Fruit fly (Drosophila melanogaster) Kc167 (cell line): ENCODE measurements around the gene CG43999.

ENCODE experiments used
- Myc ChIP-seq: fragments of >200 bp; optimal IDR thresholded peaks from 2 replicates; lab custom pipeline; 2017; ENCODE audit warnings: missing external identifiers
- Sin3A ChIP-seq: fragments of >200 bp; optimal IDR thresholded peaks from 2 replicates; lab custom pipeline; 2018; ENCODE audit warnings: missing external identifiers
- h ChIP-seq: fragments of >200 bp; optimal IDR thresholded peaks from 3 replicates; lab custom pipeline; 2018; ENCODE audit warnings: missing external identifiers
- insv ChIP-seq: fragments of >200 bp; optimal IDR thresholded peaks from 3 replicates; lab custom pipeline; 2018; ENCODE audit warnings: missing external identifiers
- psq ChIP-seq: fragments of >200 bp; optimal IDR thresholded peaks from 2 replicates; lab custom pipeline; 2017; ENCODE audit warnings: missing external identifiers
- ttk ChIP-seq: sonication (Bioruptor generic); optimal IDR thresholded peaks from 2 replicates; lab custom pipeline; 2017; ENCODE audit warnings: missing external identifiers

The CG43999 gene

dm6 chr3R:23928950-23929602 is at the start of gene CG43999, which contains the start of the genes CG43998 and CG31142:
Gene CG43999 (minus strand): TSS chr3R:23929000.
Gene CG43998 (minus strand): TSS chr3R:23929000.
Gene CG31142 (plus strand): TSS chr3R:23929243.
- TF ChIP-seq ttk (lab: Kevin White, UChicago): no peak
- no peak for TF ChIP-seq h (lab: Kevin White, UChicago)
- no peak for TF ChIP-seq insv (lab: Kevin White, UChicago)
- no peak for TF ChIP-seq Sin3A (lab: Kevin White, UChicago)
- TF ChIP-seq Myc (lab: Kevin White, UChicago): no peak
- TF ChIP-seq psq (lab: Kevin White, UChicago): no peak

- TF ChIP-seq h (lab: Kevin White, UChicago) (no peak), insv (lab: Kevin White, UChicago) (no peak), Sin3A (lab: Kevin White, UChicago) (no peak), Myc (lab: Kevin White, UChicago) (no peak), psq (lab: Kevin White, UChicago) (no peak), ttk (lab: Kevin White, UChicago) (no peak)
Observed at dm6 chr3R:23971764-23972163, 43.0 kb upstream of the CG43999 start.

dm6 chr3R:23971208-23971607 is 42.4 kb upstream of the CG43999 start:
- no peak for TF ChIP-seq insv (lab: Kevin White, UChicago)
- no peak for TF ChIP-seq h (lab: Kevin White, UChicago)
- no peak for TF ChIP-seq ttk (lab: Kevin White, UChicago)
- TF ChIP-seq psq (lab: Kevin White, UChicago): no peak
- TF ChIP-seq Sin3A (lab: Kevin White, UChicago): no peak
- TF ChIP-seq Myc (lab: Kevin White, UChicago): no peak

- TF ChIP-seq ttk (lab: Kevin White, UChicago): no peak
- no peak for TF ChIP-seq h (lab: Kevin White, UChicago)
- TF ChIP-seq psq (lab: Kevin White, UChicago): no peak
- no peak for TF ChIP-seq Sin3A (lab: Kevin White, UChicago)
- TF ChIP-seq insv (lab: Kevin White, UChicago): no peak
Observed at dm6 chr3R:23969449-23969848, 40.6 kb upstream of the CG43999 start.

dm6 chr3R:23964913-23965718 is 36.3 kb upstream of the CG43999 start:
- TF ChIP-seq Sin3A (lab: Kevin White, UChicago) (no peak), insv (lab: Kevin White, UChicago) (no peak), Myc (lab: Kevin White, UChicago) (no peak), h (lab: Kevin White, UChicago) (no peak), psq (lab: Kevin White, UChicago) (no peak), ttk (lab: Kevin White, UChicago) (no peak)

- no peak for TF ChIP-seq ttk (lab: Kevin White, UChicago)
- TF ChIP-seq insv (lab: Kevin White, UChicago): no peak
- no peak for TF ChIP-seq Sin3A (lab: Kevin White, UChicago)
- no peak for TF ChIP-seq Myc (lab: Kevin White, UChicago)
- TF ChIP-seq psq (lab: Kevin White, UChicago): no peak
- TF ChIP-seq h (lab: Kevin White, UChicago): no peak
Observed at dm6 chr3R:23962781-23963222, 34.0 kb upstream of the CG43999 start, which contains the start of gene CG31140. Gene CG31140 (plus strand): TSS chr3R:23963180.

dm6 chr3R:23960865-23961264 is 32.1 kb upstream of the CG43999 start:
- TF ChIP-seq Sin3A (lab: Kevin White, UChicago): no peak
- no peak for TF ChIP-seq insv (lab: Kevin White, UChicago)
- no peak for TF ChIP-seq h (lab: Kevin White, UChicago)
- TF ChIP-seq Myc (lab: Kevin White, UChicago): no peak
- TF ChIP-seq psq (lab: Kevin White, UChicago): no peak
- TF ChIP-seq ttk (lab: Kevin White, UChicago): no peak

dm6 chr3R:23958091-23958838 is 29.5 kb upstream of the CG43999 start, which contains the start of the genes GluProRS and AP-1sigma:
Gene GluProRS (minus strand): TSS chr3R:23958391.
Gene AP-1sigma (plus strand): TSS chr3R:23958651.
- TF ChIP-seq Myc (lab: Kevin White, UChicago) (no peak), Sin3A (lab: Kevin White, UChicago) (no peak), insv (lab: Kevin White, UChicago) (no peak), ttk (lab: Kevin White, UChicago) (no peak), h (lab: Kevin White, UChicago) (no peak), psq (lab: Kevin White, UChicago) (no peak)

- TF ChIP-seq Myc (lab: Kevin White, UChicago) (no peak), insv (lab: Kevin White, UChicago) (no peak), psq (lab: Kevin White, UChicago) (no peak), ttk (lab: Kevin White, UChicago) (no peak), Sin3A (lab: Kevin White, UChicago) (no peak), h (lab: Kevin White, UChicago) (no peak)
Observed at dm6 chr3R:23955380-23955779, 26.6 kb upstream of the CG43999 start.
